Worm (Caenorhabditis elegans) whole organism, mixed stage, embryonic: Measurements from ENCODE around the gene tsen-34.

ENCODE experiments used
- M03D4.4 ChIP-seq: sonication (generic microtip); optimal IDR thresholded peaks from 2 replicates; lab custom pipeline; 2017; ENCODE audit warnings: mild to moderate bottlenecking, missing genetic modification characterization, missing compliant biosample characterization
- bed-3 ChIP-seq: fragments of 200-800 bp; sonication (Bioruptor generic); optimal IDR thresholded peaks from 3 replicates; lab custom pipeline; 2018; ENCODE audit warnings: mild to moderate bottlenecking, missing genetic modification characterization, moderate library complexity, missing compliant biosample characterization
- blmp-1 ChIP-seq: fragments of 150-350 bp; optimal IDR thresholded peaks from 2 replicates; lab custom pipeline; 2014; ENCODE audit warnings: missing biosample characterization, missing genetic modification characterization
- ceh-39 ChIP-seq: fragments of 150-350 bp; optimal IDR thresholded peaks from 2 replicates; lab custom pipeline; 2014; ENCODE audit warnings: missing biosample characterization, missing genetic modification characterization
- ceh-43 ChIP-seq: fragments of 200-800 bp; sonication (Bioruptor generic); optimal IDR thresholded peaks from 2 replicates; lab custom pipeline; 2018; ENCODE audit warnings: mild to moderate bottlenecking, missing genetic modification characterization, moderate library complexity, missing compliant biosample characterization
- ceh-83 ChIP-seq: fragments of 200-800 bp; sonication (Bioruptor generic); optimal IDR thresholded peaks from 2 replicates; lab custom pipeline; 2018; ENCODE audit warnings: mild to moderate bottlenecking, missing genetic modification characterization, missing compliant biosample characterization
- ces-1 ChIP-seq: fragments of 150-350 bp; optimal IDR thresholded peaks from 2 replicates; lab custom pipeline; 2014; ENCODE audit warnings: missing biosample characterization, missing genetic modification reagents, missing genetic modification characterization
- cnd-1 ChIP-seq: fragments of 200-800 bp; sonication (Bioruptor generic); optimal IDR thresholded peaks from 2 replicates; lab custom pipeline; 2018; ENCODE audit warnings: mild to moderate bottlenecking, missing genetic modification characterization, missing compliant biosample characterization
- drap-1 ChIP-seq: fragments of 200-800 bp; sonication (Bioruptor generic); optimal IDR thresholded peaks from 3 replicates; lab custom pipeline; 2018; ENCODE audit warnings: mild to moderate bottlenecking, missing genetic modification characterization, missing compliant biosample characterization
- elt-1 ChIP-seq: sonication (generic microtip); optimal IDR thresholded peaks from 2 replicates; lab custom pipeline; 2017; ENCODE audit warnings: missing genetic modification characterization, mild to moderate bottlenecking, missing compliant biosample characterization, antibody characterized with exemption, moderate library complexity, borderline replicate concordance; ENCODE audit not compliant: insufficient read depth
- elt-3 ChIP-seq: fragments of 150-350 bp; optimal IDR thresholded peaks from 2 replicates; lab custom pipeline; 2014; ENCODE audit warnings: missing biosample characterization, missing genetic modification characterization
- flh-1 ChIP-seq: fragments of 200-800 bp; sonication (Bioruptor generic); optimal IDR thresholded peaks from 2 replicates; lab custom pipeline; 2018; ENCODE audit warnings: mild to moderate bottlenecking, missing genetic modification characterization, moderate library complexity, missing compliant biosample characterization
- ham-2 ChIP-seq: fragments of 200-800 bp; sonication (Bioruptor generic); optimal IDR thresholded peaks from 2 replicates; lab custom pipeline; 2018; ENCODE audit warnings: mild to moderate bottlenecking, missing genetic modification characterization, missing compliant biosample characterization
- hlh-1 ChIP-seq: fragments of 150-350 bp; optimal IDR thresholded peaks from 2 replicates; lab custom pipeline; 2014; ENCODE audit warnings: missing biosample characterization, missing genetic modification reagents, missing genetic modification characterization
- lin-13 ChIP-seq: fragments of 150-350 bp; optimal IDR thresholded peaks from 2 replicates; lab custom pipeline; 2014; ENCODE audit warnings: missing biosample characterization, missing genetic modification characterization
- lin-32 ChIP-seq: fragments of 200-800 bp; sonication (Bioruptor generic); optimal IDR thresholded peaks from 2 replicates; lab custom pipeline; 2018; ENCODE audit warnings: mild to moderate bottlenecking, missing genetic modification characterization, missing compliant biosample characterization
- lsy-2 ChIP-seq: fragments of 150-350 bp; optimal IDR thresholded peaks from 2 replicates; lab custom pipeline; 2014; ENCODE audit warnings: missing biosample characterization, missing genetic modification characterization
- mab-5 ChIP-seq: fragments of 150-350 bp; optimal IDR thresholded peaks from 2 replicates; lab custom pipeline; 2014; ENCODE audit warnings: missing biosample characterization, missing genetic modification characterization
- mep-1 ChIP-seq: fragments of 150-350 bp; optimal IDR thresholded peaks from 2 replicates; lab custom pipeline; 2017; ENCODE audit warnings: missing biosample characterization, missing genetic modification reagents, missing genetic modification characterization, inconsistent platforms
- mls-2 ChIP-seq: sonication (generic microtip); optimal IDR thresholded peaks from 2 replicates; lab custom pipeline; 2016; ENCODE audit warnings: mild to moderate bottlenecking, missing genetic modification characterization, moderate library complexity, missing compliant biosample characterization
- nhr-12 ChIP-seq: fragments of 150-350 bp; optimal IDR thresholded peaks from 2 replicates; lab custom pipeline; 2014; ENCODE audit warnings: missing biosample characterization, missing genetic modification characterization
- nhr-2 ChIP-seq: fragments of 150-350 bp; optimal IDR thresholded peaks from 2 replicates; lab custom pipeline; 2014; ENCODE audit warnings: missing biosample characterization, missing genetic modification characterization
- nhr-237 ChIP-seq: fragments of 150-350 bp; optimal IDR thresholded peaks from 2 replicates; lab custom pipeline; 2014; ENCODE audit warnings: missing biosample characterization, missing genetic modification characterization
- nhr-28 ChIP-seq: fragments of 150-350 bp; optimal IDR thresholded peaks from 2 replicates; lab custom pipeline; 2014; ENCODE audit warnings: missing biosample characterization, missing genetic modification characterization
- nhr-76 ChIP-seq: sonication (generic microtip); optimal IDR thresholded peaks from 2 replicates; lab custom pipeline; 2017; ENCODE audit warnings: missing biosample characterization, missing genetic modification characterization
- pha-4 ChIP-seq: fragments of 150-350 bp; optimal IDR thresholded peaks from 2 replicates; lab custom pipeline; 2018; ENCODE audit warnings: missing biosample characterization, missing genetic modification reagents, missing genetic modification characterization
- snpc-4 ChIP-seq: fragments of 150-350 bp; optimal IDR thresholded peaks from 2 replicates; lab custom pipeline; 2014; ENCODE audit warnings: missing biosample characterization, missing genetic modification characterization
- sptf-1 ChIP-seq: sonication (generic microtip); optimal IDR thresholded peaks from 2 replicates; lab custom pipeline; 2017; ENCODE audit warnings: mild to moderate bottlenecking, missing genetic modification characterization, moderate library complexity, missing compliant biosample characterization
- tbx-8 ChIP-seq: fragments of 200-800 bp; sonication (Bioruptor generic); optimal IDR thresholded peaks from 2 replicates; lab custom pipeline; 2018; ENCODE audit warnings: mild to moderate bottlenecking, missing genetic modification characterization, moderate library complexity, missing compliant biosample characterization
- unc-39 ChIP-seq: fragments of 150-350 bp; optimal IDR thresholded peaks from 2 replicates; lab custom pipeline; 2014; ENCODE audit warnings: missing biosample characterization, missing genetic modification characterization
- unc-62 ChIP-seq: fragments of 150-350 bp; optimal IDR thresholded peaks from 2 replicates; lab custom pipeline; 2014; ENCODE audit warnings: missing biosample characterization, missing genetic modification reagents, missing genetic modification characterization
- zip-8 ChIP-seq: fragments of 150-350 bp; optimal IDR thresholded peaks from 2 replicates; lab custom pipeline; 2014; ENCODE audit warnings: missing biosample characterization, missing genetic modification characterization
- ztf-11 ChIP-seq: fragments of 150-350 bp; optimal IDR thresholded peaks from 2 replicates; lab custom pipeline; 2014; ENCODE audit warnings: missing biosample characterization, missing genetic modification characterization

The tsen-34 gene

DNA sequence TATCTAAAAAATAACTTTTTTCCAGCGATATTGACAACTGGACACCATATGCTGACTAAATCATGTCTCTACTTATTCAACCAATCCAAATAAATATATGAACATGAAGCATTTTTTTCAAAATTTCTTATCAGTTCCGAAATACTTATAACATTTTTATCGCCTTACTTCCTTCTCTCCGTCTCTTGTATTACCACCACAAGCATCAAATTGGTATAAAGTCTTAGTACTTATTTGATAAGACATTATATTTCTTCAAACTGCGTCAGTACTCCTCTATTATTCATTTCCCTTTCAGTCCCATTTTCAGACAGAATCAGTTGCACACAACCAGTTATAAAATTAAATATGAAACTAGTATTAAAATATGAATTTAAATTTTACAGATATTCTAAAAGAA lies 30.4 kb upstream of the tsen-34 start:
- TF ChIP-seq nhr-2 (tag; lab: Kevin White, UChicago) (no peak), lsy-2 (tag; lab: Kevin White, UChicago) (no peak), hlh-1 (tag; lab: Kevin White, UChicago) (no peak), nhr-237 (tag; lab: Kevin White, UChicago) (no peak), snpc-4 (no peak), blmp-1 (tag; lab: Kevin White, UChicago) (no peak), ceh-39 (tag; lab: Kevin White, UChicago) (no peak), nhr-28 (no peak)

ce11 chrIV:4150138-4150537 lies 28.1 kb upstream of the tsen-34 start:
- TF ChIP-seq blmp-1 (tag; lab: Kevin White, UChicago) (no peak), mls-2 (tag; lab: Kevin White, UChicago) (no peak), unc-39 (tag; lab: Kevin White, UChicago) (no peak), lin-32 (GFP tag; lab: Kevin White, UChicago) (no peak), nhr-76 (tag; lab: Kevin White, UChicago) (no peak), ces-1 (GFP tag; lab: Kevin White, UChicago) (no peak), ceh-43 (GFP tag; lab: Kevin White, UChicago) (no peak), ham-2 (no peak), elt-1 (tag; lab: Kevin White, UChicago) (no peak), hlh-1 (tag; lab: Kevin White, UChicago) (no peak), unc-62 (GFP tag; lab: Kevin White, UChicago) (no peak), mab-5 (tag; lab: Kevin White, UChicago) (no peak), nhr-237 (tag; lab: Kevin White, UChicago) (no peak), ceh-39 (tag; lab: Kevin White, UChicago) (no peak), nhr-28 (no peak), drap-1 (GFP tag; lab: Kevin White, UChicago) (no peak), tbx-8 (GFP tag; lab: Kevin White, UChicago) (no peak), flh-1 (GFP tag; lab: Kevin White, UChicago) (no peak), pha-4 (tag; lab: Kevin White, UChicago) (no peak), ztf-11 (tag; lab: Kevin White, UChicago) (no peak)
- TF ChIP-seq, all 35 proteins: peak for 0

ce11 chrIV:4152143-4152542 lies 26.1 kb upstream of the tsen-34 start, which contains the start of the genes K08D10.10 and R07C12.1:
K08D10.10 (plus strand) TSS chrIV:4152235.
R07C12.1 (plus strand) TSS chrIV:4152456.
- TF ChIP-seq bed-3 (GFP tag; lab: Kevin White, UChicago) (no peak), lin-13 (tag; lab: Kevin White, UChicago) (no peak), ceh-43 (GFP tag; lab: Kevin White, UChicago) (no peak), flh-1 (GFP tag; lab: Kevin White, UChicago) (no peak), drap-1 (GFP tag; lab: Kevin White, UChicago) (no peak), ceh-83 (no peak), M03D4.4 (tag; lab: Kevin White, UChicago) (no peak), nhr-2 (tag; lab: Kevin White, UChicago) (no peak), zip-8 (tag; lab: Kevin White, UChicago) (no peak), cnd-1 (tag; lab: Kevin White, UChicago) (no peak), ztf-11 (tag; lab: Kevin White, UChicago) (no peak)

DNA sequence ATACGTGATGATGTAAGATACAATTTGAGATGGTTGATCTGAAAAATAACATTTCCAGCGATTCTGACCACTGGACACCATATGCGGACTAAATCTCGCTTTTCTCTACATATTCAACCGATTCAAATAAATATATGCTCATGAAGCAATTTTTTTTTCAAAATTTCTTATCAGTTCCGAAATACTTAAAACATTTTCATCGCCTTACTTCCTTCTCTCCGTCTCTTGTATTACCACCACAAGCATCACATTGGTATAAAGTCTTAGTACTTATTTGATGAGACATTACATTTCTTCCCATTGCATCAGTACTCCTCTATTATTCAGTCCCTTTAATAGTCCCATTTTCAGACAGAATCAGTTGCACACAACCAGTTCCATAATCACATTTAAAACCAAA lies 23.6 kb upstream of the tsen-34 start, which contains the start of gene K08D10.14:
K08D10.14 (plus strand) TSS at position 301 of the 400 bp plus-strand sequence.
- TF ChIP-seq drap-1 (GFP tag; lab: Kevin White, UChicago) (no peak), nhr-237 (tag; lab: Kevin White, UChicago) (no peak), ceh-43 (GFP tag; lab: Kevin White, UChicago) (no peak), elt-3 (tag; lab: Kevin White, UChicago) (no peak), ces-1 (GFP tag; lab: Kevin White, UChicago) (no peak), mab-5 (tag; lab: Kevin White, UChicago) (no peak), nhr-12 (tag; lab: Kevin White, UChicago) (no peak), sptf-1 (tag; lab: Kevin White, UChicago) (no peak), tbx-8 (GFP tag; lab: Kevin White, UChicago) (no peak), unc-39 (tag; lab: Kevin White, UChicago) (no peak), ceh-83 (no peak), lin-32 (GFP tag; lab: Kevin White, UChicago) (no peak), pha-4 (tag; lab: Kevin White, UChicago) (no peak), ham-2 (no peak), bed-3 (GFP tag; lab: Kevin White, UChicago) (no peak), blmp-1 (tag; lab: Kevin White, UChicago) (no peak), lin-13 (tag; lab: Kevin White, UChicago) (no peak), mep-1 (tag; lab: Kevin White, UChicago) (no peak), nhr-76 (tag; lab: Kevin White, UChicago) (no peak), elt-1 (tag; lab: Kevin White, UChicago) (no peak)
